Worm (Caenorhabditis elegans): ENCODE measurements around the gene glb-17.

glb-17 gene

ce11 chrX:9620136-9620535, 43.3 kb upstream of the glb-17 start, which contains the start of gene C11E4.8:
C11E4.8 (plus strand) TSS chrX:9620436.
- TF ChIP-seq ceh-45 (GFP tag; IDR thresholded peaks at IDR 0.05) (no peak), sox-4 (tag; optimal IDR thresholded peaks at IDR 0.05) (no peak), mec-3 (tag; optimal IDR thresholded peaks at IDR 0.05; ENCODE audit: borderline replicate concordance) (no peak), unc-3 (GFP tag; conservative IDR thresholded peaks at IDR 0.05) (no peak), unc-3 (tag; optimal IDR thresholded peaks at IDR 0.05) (no peak), npax-4 (tag; optimal IDR thresholded peaks at IDR 0.05) (no peak), ceh-6 (GFP tag; optimal IDR thresholded peaks at IDR 0.05) (no peak), ztf-16 (tag; optimal IDR thresholded peaks at IDR 0.05) (no peak), ceh-34 (tag; optimal IDR thresholded peaks at IDR 0.05) (no peak), eyg-1 (tag; optimal IDR thresholded peaks at IDR 0.05) (no peak), F13H6.1 (tag; optimal IDR thresholded peaks at IDR 0.05) (no peak), hlh-13 (GFP tag; optimal IDR thresholded peaks at IDR 0.05) (no peak), unc-55 (GFP tag; optimal IDR thresholded peaks at IDR 0.05) (no peak), hlh-6 (tag; optimal IDR thresholded peaks at IDR 0.05) (no peak), hlh-15 (tag; optimal IDR thresholded peaks at IDR 0.05) (no peak), hlh-8 (tag; optimal IDR thresholded peaks at IDR 0.05) (no peak), pros-1 (tag; optimal IDR thresholded peaks at IDR 0.05) (no peak), pqm-1 (tag; optimal IDR thresholded peaks at IDR 0.05) (no peak), pha-4 (tag; optimal IDR thresholded peaks at IDR 0.05) (no peak), gmeb-2 (tag; optimal IDR thresholded peaks at IDR 0.05) (no peak), syd-9 (tag; optimal IDR thresholded peaks at IDR 0.05) (no peak)

ce11 chrX:9616919-9617318, 40.1 kb upstream of the glb-17 start, which contains the start of gene C11E4.7:
C11E4.7 (plus strand) TSS chrX:9617219.
- TF ChIP-seq sox-2 (GFP tag; IDR thresholded peaks at IDR 0.05) (no peak), ceh-19 (GFP tag; optimal IDR thresholded peaks at IDR 0.05) (no peak), Y22D7AL.16 (tag; optimal IDR thresholded peaks at IDR 0.05) (no peak), ama-1 (optimal IDR thresholded peaks at IDR 0.05) (no peak)

- TF ChIP-seq zip-5 (tag; optimal IDR thresholded peaks at IDR 0.05) = no peak
- TF ChIP-seq unc-42 (tag; optimal IDR thresholded peaks at IDR 0.05) = peak; percentile 14
Observed at ce11 chrX:9610040-9610613, 33.3 kb upstream of the glb-17 start, which contains the start of gene C11E4.6. C11E4.6 (plus strand) TSS chrX:9610563.

ce11 chrX:9608127-9608526, 31.3 kb upstream of the glb-17 start:
- TF ChIP-seq odd-2 (tag; optimal IDR thresholded peaks at IDR 0.05) (no peak), unc-55 (GFP tag; optimal IDR thresholded peaks at IDR 0.05) (peak; percentile 37)

DNA sequence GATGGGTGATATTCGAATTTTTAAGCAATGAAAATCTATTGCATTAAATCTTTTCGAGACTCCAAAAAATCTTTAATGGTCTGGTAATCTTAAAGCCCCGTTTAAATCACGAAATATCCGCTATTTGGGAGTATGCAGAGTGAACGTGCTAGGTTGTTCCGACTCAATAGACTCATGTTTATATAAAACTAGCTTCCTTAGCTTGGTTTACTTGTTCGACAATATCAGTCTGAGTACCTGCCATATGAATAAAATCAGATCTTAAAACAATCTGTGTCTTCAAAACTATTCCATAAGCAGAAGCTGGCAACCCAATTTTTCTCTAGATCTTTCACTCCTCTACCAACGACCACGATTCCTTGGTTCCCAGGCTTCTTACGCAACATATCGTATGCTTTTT, 26.4 kb upstream of the glb-17 start:
- TF ChIP-seq tbx-7 (tag; optimal IDR thresholded peaks at IDR 0.05) (no peak), madf-2 (tag; optimal IDR thresholded peaks at IDR 0.05) (no peak)

DNA sequence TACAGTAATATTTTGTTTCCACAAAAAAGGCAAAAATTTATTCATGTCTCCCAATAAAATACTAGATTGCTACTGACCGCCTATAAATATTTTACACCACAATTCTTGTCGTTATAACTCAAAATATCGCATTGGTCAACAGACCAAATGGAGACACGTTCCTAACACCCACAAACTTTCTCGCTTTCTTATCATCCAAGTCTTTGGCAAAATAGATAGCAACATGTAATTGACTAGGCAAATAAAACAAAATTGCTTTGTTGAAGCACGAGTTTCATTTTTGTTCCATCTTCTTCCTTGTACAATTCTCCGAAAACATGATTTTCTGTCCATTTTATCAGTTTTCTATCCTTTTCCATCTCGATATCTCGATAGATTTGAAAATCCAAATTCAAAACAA, 25.8 kb upstream of the glb-17 start:
- TF ChIP-seq sox-4 (tag; optimal IDR thresholded peaks at IDR 0.05) (no peak), hlh-13 (GFP tag; optimal IDR thresholded peaks at IDR 0.05) (no peak), madf-2 (tag; optimal IDR thresholded peaks at IDR 0.05) (no peak), che-1 (tag; optimal IDR thresholded peaks at IDR 0.05) (no peak), tbx-2 (tag; optimal IDR thresholded peaks at IDR 0.05) (no peak), rnt-1 (tag; optimal IDR thresholded peaks at IDR 0.05) (no peak), zip-5 (tag; optimal IDR thresholded peaks at IDR 0.05) (no peak), K02D7.2 (tag; optimal IDR thresholded peaks at IDR 0.05) (no peak), K09A11.1 (tag; optimal IDR thresholded peaks at IDR 0.05; ENCODE audit: insufficient read depth) (no peak), elt-4 (tag; optimal IDR thresholded peaks at IDR 0.05) (no peak), ttx-3 (tag; optimal IDR thresholded peaks at IDR 0.05) (no peak), F13H6.1 (tag; optimal IDR thresholded peaks at IDR 0.05) (no peak), ceh-48 (tag; optimal IDR thresholded peaks at IDR 0.05) (no peak), fax-1 (tag; optimal IDR thresholded peaks at IDR 0.05) (no peak), fkh-10 (GFP tag; optimal IDR thresholded peaks at IDR 0.05) (no peak), pax-1 (tag; optimal IDR thresholded peaks at IDR 0.05) (no peak)
